Worm (Caenorhabditis elegans) whole organism, L3 larva: ENCODE data around the gene Y6D1A.2.

Experiments used
- ama-1 ChIP-seq: fragments of 150-350 bp; optimal IDR thresholded peaks from 2 replicates; lab custom pipeline; 2018
- ceh-28 ChIP-seq: fragments of 150-350 bp; optimal IDR thresholded peaks from 2 replicates; lab custom pipeline; 2014; ENCODE audit warnings: missing biosample characterization, missing genetic modification reagents, missing genetic modification characterization
- ceh-9 ChIP-seq: sonication (generic microtip); optimal IDR thresholded peaks from 2 replicates; lab custom pipeline; 2018; ENCODE audit warnings: missing biosample characterization, missing genetic modification characterization
- daf-12 ChIP-seq: fragments of 150-350 bp; optimal IDR thresholded peaks from 2 replicates; lab custom pipeline; 2014; ENCODE audit warnings: missing biosample characterization, missing genetic modification reagents, missing genetic modification characterization
- mml-1 ChIP-seq: fragments of 150-350 bp; sonication (generic microtip); optimal IDR thresholded peaks from 3 replicates; lab custom pipeline; 2014; ENCODE audit warnings: missing biosample characterization, missing genetic modification characterization
- nhr-11 ChIP-seq: fragments of 150-350 bp; optimal IDR thresholded peaks from 2 replicates; lab custom pipeline; 2014; ENCODE audit warnings: missing biosample characterization, missing genetic modification characterization
- nhr-12 ChIP-seq: fragments of 150-350 bp; optimal IDR thresholded peaks from 2 replicates; lab custom pipeline; 2014; ENCODE audit warnings: missing biosample characterization, missing genetic modification characterization
- pqm-1 ChIP-seq: fragments of 150-350 bp; optimal IDR thresholded peaks from 2 replicates; lab custom pipeline; 2017; ENCODE audit warnings: missing biosample characterization, missing genetic modification characterization, inconsistent platforms
- snpc-4 ChIP-seq: fragments of 150-350 bp; optimal IDR thresholded peaks from 2 replicates; lab custom pipeline; 2014; ENCODE audit warnings: missing biosample characterization, missing genetic modification characterization
- unc-39 ChIP-seq: sonication (generic microtip); optimal IDR thresholded peaks from 4 replicates; lab custom pipeline; 2017; ENCODE audit warnings: missing biosample characterization, missing genetic modification characterization
- unc-62 ChIP-seq: fragments of 150-350 bp; sonication (generic microtip); optimal IDR thresholded peaks from 4 replicates; lab custom pipeline; 2014; ENCODE audit warnings: missing biosample characterization, missing genetic modification reagents, missing genetic modification characterization
- ztf-11 ChIP-seq: fragments of 150-350 bp; optimal IDR thresholded peaks from 2 replicates; lab custom pipeline; 2014; ENCODE audit warnings: missing biosample characterization, missing genetic modification characterization
- ztf-4 ChIP-seq: fragments of 150-350 bp; optimal IDR thresholded peaks from 2 replicates; lab custom pipeline; 2014; ENCODE audit warnings: missing biosample characterization, missing genetic modification characterization

ce11 chrII:11798737-11799136 lies 21.0 kb downstream of the Y6D1A.2 start, which contains the start of gene hda-5:
- TF ChIP-seq unc-39: no peak
- TF ChIP-seq ceh-28 (tag; lab: Kevin White, UChicago): no peak
- TF ChIP-seq unc-62 (GFP tag; lab: Kevin White, UChicago): no peak
- TF ChIP-seq ztf-4 (tag; lab: Kevin White, UChicago): no peak
- no peak for TF ChIP-seq ama-1 (lab: Kevin White, UChicago)
- no peak for TF ChIP-seq pqm-1
- TF ChIP-seq ztf-11 (tag; lab: Kevin White, UChicago): no peak
- no peak for TF ChIP-seq daf-12 (tag; lab: Kevin White, UChicago)
- no peak for TF ChIP-seq nhr-12 (tag; lab: Kevin White, UChicago)
- no peak for TF ChIP-seq nhr-11 (tag; lab: Kevin White, UChicago)
- no peak for TF ChIP-seq ceh-9 (tag; lab: Kevin White, UChicago)
- no peak for TF ChIP-seq snpc-4 (tag; lab: Kevin White, UChicago)
- TF ChIP-seq mml-1: no peak
